Worm (Caenorhabditis elegans) whole organism, young adult: ENCODE results near the gene hpo-36.

ENCODE experiments used
- F33H1.4 ChIP-seq: fragments of 200-800 bp; sonication (Bioruptor generic); IDR thresholded peaks from 2 replicates; pipeline ENCODE4 v1.3.6; 2022; ENCODE audit warnings: missing genetic modification reagents, missing genetic modification characterization, missing compliant biosample characterization
- F39B2.1 ChIP-seq: fragments of 200-800 bp; sonication (Bioruptor generic); IDR thresholded peaks from 2 replicates; pipeline ENCODE4 v1.3.6; 2022; ENCODE audit warnings: missing genetic modification reagents, missing genetic modification characterization, missing compliant biosample characterization
- K11D2.4 ChIP-seq: fragments of 200-800 bp; sonication (Bioruptor generic); IDR thresholded peaks from 2 replicates; pipeline ENCODE4 v1.3.6; 2022; ENCODE audit warnings: missing genetic modification reagents, missing genetic modification characterization, missing compliant biosample characterization
- T26A5.8 ChIP-seq: sonication (generic microtip); optimal IDR thresholded peaks from 2 replicates; lab custom pipeline; 2016; ENCODE audit warnings: missing genetic modification characterization, missing compliant biosample characterization
- Y53G8AR.9 ChIP-seq: fragments of 200-800 bp; sonication (Bioruptor generic); conservative IDR thresholded peaks from 2 replicates; pipeline ENCODE4 v1.3.6; 2022; ENCODE audit warnings: missing genetic modification reagents, missing genetic modification characterization, missing compliant biosample characterization
- aptf-2 ChIP-seq: fragments of 200-800 bp; sonication (Bioruptor generic); conservative IDR thresholded peaks from 2 replicates; pipeline ENCODE4 v1.3.6; 2022; ENCODE audit warnings: missing genetic modification reagents, missing genetic modification characterization, missing compliant biosample characterization
- aptf-3 ChIP-seq: fragments of 200-800 bp; sonication (Bioruptor generic); IDR thresholded peaks from 2 replicates; pipeline ENCODE4 v1.3.6; 2022; ENCODE audit warnings: missing genetic modification characterization, missing compliant biosample characterization
- atf-7 ChIP-seq: sonication (generic microtip); optimal IDR thresholded peaks from 2 replicates; lab custom pipeline; 2017; ENCODE audit warnings: mild to moderate bottlenecking, missing genetic modification characterization, missing compliant biosample characterization
- athp-1 ChIP-seq: sonication (generic microtip); optimal IDR thresholded peaks from 2 replicates; lab custom pipeline; 2017; ENCODE audit warnings: mild to moderate bottlenecking, missing genetic modification characterization, missing compliant biosample characterization
- cebp-1 ChIP-seq, 2 experiments: fragments of 200-800 bp in 1 of 2; sonication (Bioruptor generic) in 1 of 2; sonication (generic microtip) in 1 of 2; IDR thresholded peaks in 1 of 2; optimal IDR thresholded peaks in 1 of 2; 2 replicates each; pipeline versions ENCODE4 v1.3.6 to Lab custom; 2017 to 2022; ENCODE audit warnings: missing compliant biosample characterization in 2 of 2, missing genetic modification characterization in 2 of 2, mild to moderate bottlenecking in 1 of 2, missing genetic modification reagents in 1 of 2, moderate library complexity in 1 of 2
- ceh-58 ChIP-seq: fragments of 200-800 bp; sonication (Bioruptor generic); IDR thresholded peaks from 2 replicates; pipeline ENCODE4 v1.3.6; 2022; ENCODE audit warnings: missing genetic modification characterization, missing compliant biosample characterization
- egl-18 ChIP-seq: fragments of 200-800 bp; sonication (Bioruptor generic); IDR thresholded peaks from 2 replicates; pipeline ENCODE4 v1.3.6; 2022; ENCODE audit warnings: missing genetic modification reagents, missing genetic modification characterization, missing compliant biosample characterization
- ets-4 ChIP-seq: fragments of 200-800 bp; sonication (Bioruptor generic); optimal IDR thresholded peaks from 2 replicates; lab custom pipeline; 2018; ENCODE audit warnings: mild to moderate bottlenecking, missing genetic modification characterization, missing compliant biosample characterization
- gei-17 ChIP-seq: fragments of 200-800 bp; sonication (Bioruptor generic); optimal IDR thresholded peaks from 2 replicates; lab custom pipeline; 2018; ENCODE audit warnings: mild to moderate bottlenecking, missing genetic modification characterization, missing compliant biosample characterization
- him-1 ChIP-seq: sonication (generic microtip); optimal IDR thresholded peaks from 2 replicates; lab custom pipeline; 2016; ENCODE audit warnings: missing genotype, missing genetic modification reagents, missing genetic modification characterization, missing compliant biosample characterization
- hmg-1.2 ChIP-seq: fragments of 200-800 bp; sonication (Bioruptor generic); IDR thresholded peaks from 2 replicates; pipeline ENCODE4 v1.3.6; 2022; ENCODE audit warnings: missing genetic modification reagents, missing genetic modification characterization, missing compliant biosample characterization
- lin-35 ChIP-seq, 3 experiments: fragments of 150-350 bp in 2 of 3; sonication (generic microtip) in 1 of 3; optimal IDR thresholded peaks; 2 replicates each; lab custom pipeline; 2014 to 2018; ENCODE audit warnings: missing biosample characterization in 3 of 3, missing genetic modification characterization in 3 of 3, missing genetic modification reagents in 3 of 3
- madf-10 ChIP-seq: sonication (generic microtip); optimal IDR thresholded peaks from 2 replicates; lab custom pipeline; 2016; ENCODE audit warnings: mild to moderate bottlenecking, missing genetic modification characterization, missing compliant biosample characterization
- madf-3 ChIP-seq: fragments of 200-800 bp; sonication (Bioruptor generic); IDR thresholded peaks from 2 replicates; pipeline ENCODE4 v1.3.6; 2022; ENCODE audit warnings: missing genetic modification reagents, missing genetic modification characterization, missing compliant biosample characterization
- mcd-1 ChIP-seq: fragments of 200-800 bp; sonication (Bioruptor generic); IDR thresholded peaks from 2 replicates; pipeline ENCODE4 v1.3.6; 2022; ENCODE audit warnings: missing genetic modification reagents, missing genetic modification characterization, missing compliant biosample characterization
- nfyb-1 ChIP-seq: fragments of 200-800 bp; sonication (Bioruptor generic); IDR thresholded peaks from 2 replicates; pipeline ENCODE4 v1.3.6; 2022; ENCODE audit warnings: missing genetic modification reagents, missing genetic modification characterization, missing compliant biosample characterization
- nhr-80 ChIP-seq: sonication (generic microtip); optimal IDR thresholded peaks from 2 replicates; lab custom pipeline; 2016; ENCODE audit warnings: missing genetic modification characterization, missing compliant biosample characterization
- pbrm-1 ChIP-seq: fragments of 200-800 bp; sonication (Bioruptor generic); IDR thresholded peaks from 2 replicates; pipeline ENCODE4 v1.3.6; 2022; ENCODE audit warnings: missing genetic modification reagents, missing genetic modification characterization, missing compliant biosample characterization
- rcor-1 ChIP-seq: fragments of 200-800 bp; sonication (Bioruptor generic); IDR thresholded peaks from 2 replicates; pipeline ENCODE4 v1.3.6; 2022; ENCODE audit warnings: missing genetic modification reagents, missing genetic modification characterization, missing compliant biosample characterization
- repo-1 ChIP-seq: sonication (generic microtip); optimal IDR thresholded peaks from 2 replicates; lab custom pipeline; 2017; ENCODE audit warnings: mild to moderate bottlenecking, missing genetic modification characterization, missing compliant biosample characterization
- sea-2 ChIP-seq: fragments of 200-800 bp; sonication (Bioruptor generic); IDR thresholded peaks from 2 replicates; pipeline ENCODE4 v1.3.6; 2022; ENCODE audit warnings: missing genetic modification characterization, missing compliant biosample characterization
- snpc-1.3 ChIP-seq: sonication (generic microtip); optimal IDR thresholded peaks from 2 replicates; lab custom pipeline; 2017; ENCODE audit warnings: missing genetic modification characterization, mild to moderate bottlenecking, missing compliant biosample characterization, antibody characterized with exemption, moderate library complexity, missing genotype, missing genetic modification reagents; ENCODE audit not compliant: insufficient read depth
- snpc-3.4 ChIP-seq: sonication (generic microtip); optimal IDR thresholded peaks from 2 replicates; lab custom pipeline; 2017; ENCODE audit warnings: missing genetic modification characterization, mild to moderate bottlenecking, missing compliant biosample characterization, antibody characterized with exemption, moderate library complexity, missing genotype, missing genetic modification reagents
- tbx-9 ChIP-seq: sonication (generic microtip); optimal IDR thresholded peaks from 2 replicates; lab custom pipeline; 2016; ENCODE audit warnings: borderline replicate concordance, missing genetic modification characterization, inconsistent platforms, missing compliant biosample characterization
- zfh-2 ChIP-seq: fragments of 200-800 bp; sonication (Bioruptor generic); conservative IDR thresholded peaks from 2 replicates; pipeline ENCODE4 v1.3.6; 2022; ENCODE audit warnings: missing genetic modification reagents, missing genetic modification characterization, missing compliant biosample characterization
- ztf-22 ChIP-seq: fragments of 200-800 bp; sonication (Bioruptor generic); optimal IDR thresholded peaks from 2 replicates; lab custom pipeline; 2018; ENCODE audit warnings: mild to moderate bottlenecking, missing genetic modification characterization, moderate library complexity, missing compliant biosample characterization
- ztf-25 ChIP-seq: fragments of 200-800 bp; sonication (Bioruptor generic); IDR thresholded peaks from 2 replicates; pipeline ENCODE4 v1.3.6; 2022; ENCODE audit warnings: missing genetic modification reagents, missing genetic modification characterization, missing compliant biosample characterization
- ztf-28 ChIP-seq: fragments of 200-800 bp; sonication (Bioruptor generic); IDR thresholded peaks from 2 replicates; pipeline ENCODE4 v1.3.6; 2022; ENCODE audit warnings: missing genetic modification reagents, missing genetic modification characterization, missing compliant biosample characterization
- ztf-3 ChIP-seq: fragments of 200-800 bp; sonication (Bioruptor generic); optimal IDR thresholded peaks from 2 replicates; lab custom pipeline; 2018; ENCODE audit warnings: mild to moderate bottlenecking, missing genetic modification characterization, missing compliant biosample characterization

hpo-36 gene

ce11 chrV:3715488-3716019, 23.6 kb downstream of the hpo-36 start, which contains the start of gene nrsn-1:
nrsn-1 (minus strand) TSS chrV:3715969.
- 0 out of 2 replicates have a peak, but pooled peaks have one; percentile 7 for TF ChIP-seq ztf-28 (GFP tag; lab: Robert Waterston, UW)
- no peak for TF ChIP-seq F33H1.4 (GFP tag; lab: Robert Waterston, UW)
- TF ChIP-seq mcd-1 (GFP tag; lab: Robert Waterston, UW): 0 out of 2 replicates have a peak, but pooled peaks have one; percentile 35
- TF ChIP-seq zfh-2 (GFP tag; lab: Robert Waterston, UW): peak; percentile 80
- TF ChIP-seq ets-4: no peak

- TF ChIP-seq gei-17 (GFP tag; lab: Kevin White, UChicago) (no peak), Y53G8AR.9 (GFP tag; lab: Robert Waterston, UW) (0 out of 2 replicates have a peak, but pooled peaks have one; percentile 15), ceh-58 (no peak), nhr-80 (tag; lab: Kevin White, UChicago) (no peak), zfh-2 (GFP tag; lab: Robert Waterston, UW) (peak; percentile 80), ets-4 (no peak), mcd-1 (GFP tag; lab: Robert Waterston, UW) (0 out of 2 replicates have a peak, but pooled peaks have one; percentile 11), madf-3 (GFP tag; lab: Robert Waterston, UW) (0 out of 2 replicates have a peak, but pooled peaks have one; percentile 47), egl-18 (GFP tag; lab: Robert Waterston, UW) (0 out of 2 replicates have a peak, but pooled peaks have one; percentile 45), F39B2.1 (0 out of 2 replicates have a peak, but pooled peaks have one; percentile 18), aptf-3 (GFP tag; lab: Robert Waterston, UW) (0 out of 2 replicates have a peak, but pooled peaks have one; percentile 19), hmg-1.2 (GFP tag; lab: Robert Waterston, UW) (0 out of 2 replicates have a peak, but pooled peaks have one; percentile 7), sea-2 (GFP tag; lab: Robert Waterston, UW) (no peak)
These were observed 24.5 kb downstream of the hpo-36 start for ce11 chrV:3714750-3715149.

DNA sequence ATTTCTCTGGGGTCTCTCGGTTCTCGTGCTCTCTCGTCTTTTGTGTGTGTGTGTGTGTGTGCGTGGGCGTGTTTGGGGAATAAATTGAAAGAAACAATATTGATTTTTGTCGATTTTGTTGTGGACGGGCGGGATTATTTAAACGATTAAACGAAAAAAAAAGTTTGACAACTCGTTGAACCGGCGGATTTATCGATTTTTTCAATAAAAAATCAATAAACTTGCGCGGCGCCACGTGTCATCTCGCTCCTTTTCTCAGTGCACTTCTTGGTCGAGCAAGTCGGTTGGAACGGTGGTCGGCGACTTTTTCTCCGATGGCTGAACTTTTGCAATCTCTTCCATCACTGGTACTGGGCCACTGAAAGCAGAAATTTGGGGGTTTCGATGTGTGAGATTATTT, 26.2 kb downstream of the hpo-36 start:
- TF ChIP-seq tbx-9 (no peak), hmg-1.2 (GFP tag; lab: Robert Waterston, UW) (peak; percentile 31; the same call in 1 of the 2 replicates), him-1 (tag; lab: Kevin White, UChicago) (peak; percentile 35), ztf-22 (GFP tag; lab: Kevin White, UChicago) (no peak), ztf-3 (GFP tag; lab: Kevin White, UChicago) (no peak), ztf-25 (GFP tag; lab: Robert Waterston, UW) (no peak), rcor-1 (no peak), mcd-1 (GFP tag; lab: Robert Waterston, UW) (0 out of 2 replicates have a peak, but pooled peaks have one; percentile 5)

DNA sequence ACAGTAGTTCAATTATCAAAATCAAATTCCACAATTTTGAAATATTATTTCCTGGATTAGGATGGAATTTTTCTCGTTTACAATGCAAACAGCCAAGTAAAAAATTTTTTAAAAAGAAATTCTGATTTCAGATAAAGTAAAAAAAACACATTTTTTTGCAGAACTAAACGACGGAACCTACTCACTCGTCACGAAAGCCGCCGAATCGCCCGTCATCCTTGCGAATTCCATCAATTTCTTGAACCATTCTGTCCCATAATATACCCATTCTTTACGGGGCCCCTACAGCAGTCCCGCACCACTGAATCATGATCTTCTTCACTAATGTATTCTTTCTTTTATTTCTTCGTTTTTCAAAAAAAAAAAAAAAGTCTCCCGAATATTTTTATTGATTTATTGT, 27.0 kb downstream of the hpo-36 start:
- peak; percentile 31 for TF ChIP-seq repo-1 (tag; lab: Kevin White, UChicago)
- TF ChIP-seq lin-35 (GFP tag; optimal IDR thresholded peaks at IDR 0.05; lab: Kevin White, UChicago): peak in 1 of 3 experiments; percentile 61
- 0 out of 2 replicates have a peak, but pooled peaks have one; percentile 9 for TF ChIP-seq nfyb-1 (GFP tag; lab: Robert Waterston, UW)
- TF ChIP-seq K11D2.4 (GFP tag; lab: Robert Waterston, UW): peak; percentile 35; the same call in 1 of the 2 replicates
- no peak for TF ChIP-seq aptf-2 (GFP tag; lab: Robert Waterston, UW)
- no peak for TF ChIP-seq snpc-1.3
- peak; percentile 18 for TF ChIP-seq atf-7 (tag; lab: Kevin White, UChicago)
- TF ChIP-seq cebp-1 (GFP tag; IDR thresholded peaks at IDR 0.05; lab: Robert Waterston, UW): 0 out of 2 replicates have a peak, but pooled peaks have one; percentile 14
- peak; percentile 57 for TF ChIP-seq cebp-1 (tag; optimal IDR thresholded peaks at IDR 0.05; lab: Kevin White, UChicago)
- peak; percentile 4 for TF ChIP-seq athp-1 (tag; lab: Kevin White, UChicago)
- TF ChIP-seq snpc-3.4: no peak
- 0 out of 2 replicates have a peak, but pooled peaks have one; percentile 7 for TF ChIP-seq pbrm-1
- peak; percentile 5 for TF ChIP-seq madf-10 (tag; lab: Kevin White, UChicago)
- no peak for TF ChIP-seq T26A5.8
